Worm (Caenorhabditis elegans) whole organism, midembryonic: ENCODE data around the gene C06B3.6.

Source experiments
- T22C8.4 ChIP-seq: fragments of 200-800 bp; sonication (Bioruptor generic); IDR thresholded peaks from 2 replicates; pipeline ENCODE4 v1.3.6; 2022; ENCODE audit warnings: missing genetic modification characterization, missing compliant biosample characterization
- cog-1 ChIP-seq: sonication (generic microtip); optimal IDR thresholded peaks from 2 replicates; lab custom pipeline; 2016; ENCODE audit warnings: missing genetic modification characterization, missing compliant biosample characterization
- flt-1 ChIP-seq: fragments of 200-800 bp; sonication (Bioruptor generic); IDR thresholded peaks from 2 replicates; pipeline ENCODE4 v1.3.6; 2022; ENCODE audit warnings: missing genetic modification characterization, missing compliant biosample characterization
- ref-1 ChIP-seq: fragments of 200-800 bp; sonication (Bioruptor generic); conservative IDR thresholded peaks from 2 replicates; pipeline ENCODE4 v1.3.6; 2022; ENCODE audit warnings: missing genetic modification reagents, missing genetic modification characterization, missing compliant biosample characterization
- ztf-29 ChIP-seq: fragments of 200-800 bp; sonication (Bioruptor generic); IDR thresholded peaks from 2 replicates; pipeline ENCODE4 v1.3.6; 2022; ENCODE audit warnings: missing genetic modification reagents, missing genetic modification characterization, missing compliant biosample characterization

- TF ChIP-seq ztf-29 (GFP tag; lab: Robert Waterston, UW) (no peak), T22C8.4 (GFP tag; lab: Robert Waterston, UW) (no peak), cog-1 (tag; lab: Kevin White, UChicago) (no peak), ref-1 (GFP tag; lab: Robert Waterston, UW) (no peak), flt-1 (no peak)
Measured at ce11 chrV:13920730-13921129, 12.0 kb upstream of the C06B3.6 start, which contains the start of gene srx-42.
